Worm (Caenorhabditis elegans) whole organism, L1 larva: ENCODE measurements around the gene F26F2.3.

Experiments
- Y116A8C.19 ChIP-seq: sonication (generic microtip); optimal IDR thresholded peaks from 2 replicates; lab custom pipeline; 2016; ENCODE audit warnings: missing compliant biosample characterization, missing genetic modification characterization, borderline replicate concordance
- alr-1 ChIP-seq: fragments of 200-800 bp; sonication (Bioruptor generic); optimal IDR thresholded peaks from 2 replicates; lab custom pipeline; 2018; ENCODE audit warnings: borderline replicate concordance, mild to moderate bottlenecking, missing genetic modification characterization, missing compliant biosample characterization
- aly-2 ChIP-seq: fragments of 150-350 bp; optimal IDR thresholded peaks from 2 replicates; lab custom pipeline; 2014; ENCODE audit warnings: missing biosample characterization, missing genetic modification characterization
- ama-1 ChIP-seq: fragments of 150-350 bp; optimal IDR thresholded peaks from 2 replicates; lab custom pipeline; 2014
- ceh-63 ChIP-seq: fragments of 200-800 bp; sonication (Bioruptor generic); optimal IDR thresholded peaks from 2 replicates; lab custom pipeline; 2018; ENCODE audit warnings: mild to moderate bottlenecking, missing genetic modification characterization, missing compliant biosample characterization
- ceh-8 ChIP-seq: fragments of 200-800 bp; sonication (Bioruptor generic); optimal IDR thresholded peaks from 2 replicates; lab custom pipeline; 2018; ENCODE audit warnings: mild to moderate bottlenecking, missing genetic modification characterization, moderate library complexity, missing compliant biosample characterization
- ceh-82 ChIP-seq, 3 experiments: fragments of 150-350 bp in 1 of 3; sonication (generic microtip) in 2 of 3; optimal IDR thresholded peaks; 2 replicates each; lab custom pipeline; 2014 to 2017; ENCODE audit warnings: missing biosample characterization in 3 of 3, missing genetic modification characterization in 3 of 3
- ces-1 ChIP-seq: fragments of 150-350 bp; optimal IDR thresholded peaks from 2 replicates; lab custom pipeline; 2014; ENCODE audit warnings: missing biosample characterization, missing genetic modification reagents, missing genetic modification characterization
- dpl-1 ChIP-seq, 3 experiments: fragments of 150-350 bp in 2 of 3; sonication (generic microtip) in 1 of 3; optimal IDR thresholded peaks; 2 replicates each; lab custom pipeline; 2014 to 2017; ENCODE audit warnings: missing biosample characterization in 3 of 3, missing genetic modification characterization in 3 of 3, missing genetic modification reagents in 3 of 3
- dsc-1 ChIP-seq: sonication (generic microtip); optimal IDR thresholded peaks from 2 replicates; lab custom pipeline; 2016; ENCODE audit warnings: mild to moderate bottlenecking, missing genetic modification characterization, missing compliant biosample characterization
- efl-3 ChIP-seq: fragments of 200-800 bp; sonication (Bioruptor generic); optimal IDR thresholded peaks from 2 replicates; lab custom pipeline; 2018; ENCODE audit warnings: mild to moderate bottlenecking, missing genetic modification characterization, missing compliant biosample characterization
- egl-27 ChIP-seq, 2 experiments: fragments of 150-350 bp in 1 of 2; sonication (generic microtip); optimal IDR thresholded peaks; 3 replicates each; lab custom pipeline; 2017 to 2018; ENCODE audit warnings: missing biosample characterization in 2 of 2, missing genetic modification characterization in 2 of 2, missing genetic modification reagents in 2 of 2
- elt-2 ChIP-seq: sonication (generic microtip); optimal IDR thresholded peaks from 2 replicates; lab custom pipeline; 2016; ENCODE audit warnings: missing genetic modification characterization, mild to moderate bottlenecking, inconsistent platforms, missing compliant biosample characterization, missing genetic modification reagents
- fos-1 ChIP-seq: fragments of 150-350 bp; optimal IDR thresholded peaks from 2 replicates; lab custom pipeline; 2014; ENCODE audit warnings: missing biosample characterization, missing genetic modification characterization
- hlh-17 ChIP-seq: fragments of 200-800 bp; sonication (Bioruptor generic); optimal IDR thresholded peaks from 2 replicates; lab custom pipeline; 2018; ENCODE audit warnings: missing genetic modification characterization, mild to moderate bottlenecking, missing compliant biosample characterization, moderate library complexity, borderline replicate concordance
- hpl-2 ChIP-seq: fragments of 150-350 bp; optimal IDR thresholded peaks from 2 replicates; lab custom pipeline; 2014; ENCODE audit warnings: missing biosample characterization, missing genetic modification reagents, missing genetic modification characterization
- isw-1 ChIP-seq: fragments of 200-800 bp; sonication (Bioruptor generic); IDR thresholded peaks from 2 replicates; pipeline ENCODE4 v1.3.6; 2022; ENCODE audit warnings: missing genetic modification characterization, missing compliant biosample characterization
- lin-14 ChIP-seq: fragments of 200-800 bp; sonication (Bioruptor generic); optimal IDR thresholded peaks from 2 replicates; lab custom pipeline; 2018; ENCODE audit warnings: mild to moderate bottlenecking, missing genetic modification characterization, moderate library complexity, missing compliant biosample characterization
- lsy-2 ChIP-seq, 2 experiments: fragments of 150-350 bp; optimal IDR thresholded peaks; 2 replicates each; lab custom pipeline; 2014; ENCODE audit warnings: missing biosample characterization in 2 of 2, missing genetic modification characterization in 2 of 2
- mab-9 ChIP-seq: fragments of 200-800 bp; sonication (Bioruptor generic); IDR thresholded peaks from 2 replicates; pipeline ENCODE4 v1.3.6; 2022; ENCODE audit warnings: missing genetic modification reagents, missing genetic modification characterization, missing compliant biosample characterization
- mef-2 ChIP-seq: fragments of 150-350 bp; optimal IDR thresholded peaks from 2 replicates; lab custom pipeline; 2014; ENCODE audit warnings: missing biosample characterization, missing genetic modification characterization
- nhr-19 ChIP-seq: fragments of 200-800 bp; sonication (Bioruptor generic); conservative IDR thresholded peaks from 2 replicates; pipeline ENCODE4 v1.3.6; 2022; ENCODE audit warnings: missing genetic modification characterization, missing compliant biosample characterization
- nhr-237 ChIP-seq: fragments of 150-350 bp; optimal IDR thresholded peaks from 2 replicates; lab custom pipeline; 2014; ENCODE audit warnings: missing biosample characterization, missing genetic modification characterization
- nhr-28 ChIP-seq: fragments of 150-350 bp; optimal IDR thresholded peaks from 2 replicates; lab custom pipeline; 2014; ENCODE audit warnings: missing biosample characterization, missing genetic modification characterization
- nhr-84 ChIP-seq: sonication (generic microtip); optimal IDR thresholded peaks from 2 replicates; lab custom pipeline; 2017; ENCODE audit warnings: missing biosample characterization, missing genetic modification characterization
- pag-3 ChIP-seq: sonication (generic microtip); optimal IDR thresholded peaks from 2 replicates; lab custom pipeline; 2017; ENCODE audit warnings: missing genetic modification characterization, mild to moderate bottlenecking, missing compliant biosample characterization, antibody characterized with exemption, borderline replicate concordance; ENCODE audit not compliant: insufficient read depth
- rnt-1 ChIP-seq: sonication (generic microtip); optimal IDR thresholded peaks from 2 replicates; lab custom pipeline; 2016; ENCODE audit warnings: mild to moderate bottlenecking, missing genetic modification characterization, moderate library complexity, missing compliant biosample characterization
- skn-1 ChIP-seq: fragments of 150-350 bp; optimal IDR thresholded peaks from 2 replicates; lab custom pipeline; 2014; ENCODE audit warnings: missing biosample characterization, missing genetic modification characterization
- sptf-1 ChIP-seq: fragments of 150-350 bp; optimal IDR thresholded peaks from 2 replicates; lab custom pipeline; 2014; ENCODE audit warnings: missing biosample characterization, missing genetic modification characterization
- sup-37 ChIP-seq: fragments of 200-800 bp; sonication (Bioruptor generic); optimal IDR thresholded peaks from 2 replicates; lab custom pipeline; 2018; ENCODE audit warnings: mild to moderate bottlenecking, missing genetic modification characterization, missing compliant biosample characterization
- swsn-7 ChIP-seq: sonication (generic microtip); optimal IDR thresholded peaks from 2 replicates; lab custom pipeline; 2016; ENCODE audit warnings: missing genetic modification characterization, missing compliant biosample characterization
- zag-1 ChIP-seq: fragments of 150-350 bp; optimal IDR thresholded peaks from 2 replicates; lab custom pipeline; 2014; ENCODE audit warnings: missing biosample characterization, missing genetic modification characterization
- zip-4 ChIP-seq: fragments of 200-800 bp; sonication (Bioruptor generic); optimal IDR thresholded peaks from 2 replicates; lab custom pipeline; 2018; ENCODE audit warnings: mild to moderate bottlenecking, missing genetic modification characterization, moderate library complexity, missing compliant biosample characterization
- ztf-11 ChIP-seq, 2 experiments: sonication (generic microtip); optimal IDR thresholded peaks; 2 replicates each; lab custom pipeline; 2016 to 2017; ENCODE audit warnings: missing genetic modification characterization in 2 of 2, missing biosample characterization in 1 of 2, missing compliant biosample characterization in 1 of 2

Gene F26F2.3

DNA sequence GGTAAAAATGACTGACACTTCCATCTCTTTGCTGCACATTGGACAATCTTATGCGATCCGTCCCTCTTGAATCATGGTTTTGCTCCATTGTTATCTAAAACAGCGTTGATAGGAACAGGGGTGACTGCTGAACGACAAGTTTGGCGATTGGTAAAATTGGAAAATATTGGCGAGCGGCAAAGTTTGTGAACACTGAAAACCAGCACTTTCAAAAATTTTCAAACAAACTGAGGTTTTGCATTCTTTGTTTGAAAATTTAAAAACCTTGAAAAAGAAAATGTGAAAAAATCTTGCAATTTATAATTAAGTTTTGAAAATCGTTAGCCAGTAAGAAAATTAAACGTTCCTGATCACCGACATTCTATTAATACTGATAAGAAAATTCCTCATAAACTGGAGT is at the start of gene F26F2.3:
Gene F26F2.3 (minus strand): TSS at position 101 of the 400 bp plus-strand sequence.
- no peak for TF ChIP-seq hlh-17
- no peak for TF ChIP-seq swsn-7
- TF ChIP-seq ama-1 = no peak
- TF ChIP-seq dpl-1 (GFP tag; optimal IDR thresholded peaks at IDR 0.05; lab: Kevin White, UChicago) = no peak
- no peak for TF ChIP-seq isw-1
- TF ChIP-seq nhr-19 (GFP tag; lab: Robert Waterston, UW) = no peak
- no peak for TF ChIP-seq nhr-28 (tag; lab: Kevin White, UChicago)
- TF ChIP-seq nhr-84 (tag; lab: Kevin White, UChicago) = no peak
- TF ChIP-seq egl-27 (tag; optimal IDR thresholded peaks at IDR 0.05; lab: Kevin White, UChicago) = no peak
- TF ChIP-seq Y116A8C.19 (tag; lab: Kevin White, UChicago) = no peak
- no peak for TF ChIP-seq mab-9 (GFP tag; lab: Robert Waterston, UW)
- no peak for TF ChIP-seq lsy-2 (tag; optimal IDR thresholded peaks at IDR 0.05; lab: Kevin White, UChicago)

DNA sequence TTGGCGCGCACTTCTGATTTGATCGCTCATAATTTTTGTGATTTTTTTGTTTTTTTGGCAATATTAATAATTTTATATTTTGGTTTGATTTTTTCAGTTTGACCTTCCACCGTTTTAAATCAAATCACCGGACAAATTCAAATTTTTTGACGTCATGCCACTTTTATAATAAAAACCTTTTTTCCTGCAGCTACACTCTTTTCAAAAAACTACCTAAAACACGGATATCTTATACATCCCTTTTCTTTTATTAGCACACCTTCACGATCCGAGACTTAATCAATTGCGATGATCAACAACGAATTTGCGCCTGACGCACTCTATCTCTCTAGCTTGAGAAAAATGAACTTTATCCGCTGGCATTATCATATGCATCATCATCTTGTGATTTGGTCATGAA is 43.1 kb upstream of the F26F2.3 start, which contains the start of gene grd-2:
Gene grd-2 (plus strand): TSS at position 301 of the 400 bp plus-strand sequence.
- TF ChIP-seq aly-2 (no peak), ces-1 (GFP tag; lab: Kevin White, UChicago) (no peak), nhr-237 (tag; lab: Kevin White, UChicago) (no peak), mef-2 (tag; lab: Kevin White, UChicago) (no peak), ceh-63 (GFP tag; lab: Kevin White, UChicago) (no peak), Y116A8C.19 (tag; lab: Kevin White, UChicago) (no peak), efl-3 (GFP tag; lab: Kevin White, UChicago) (no peak), sptf-1 (tag; lab: Kevin White, UChicago) (no peak), nhr-84 (tag; lab: Kevin White, UChicago) (no peak), lin-14 (GFP tag; lab: Kevin White, UChicago) (no peak), ceh-82 (tag; optimal IDR thresholded peaks at IDR 0.05; lab: Kevin White, UChicago) (no peak), ceh-8 (no peak)

DNA sequence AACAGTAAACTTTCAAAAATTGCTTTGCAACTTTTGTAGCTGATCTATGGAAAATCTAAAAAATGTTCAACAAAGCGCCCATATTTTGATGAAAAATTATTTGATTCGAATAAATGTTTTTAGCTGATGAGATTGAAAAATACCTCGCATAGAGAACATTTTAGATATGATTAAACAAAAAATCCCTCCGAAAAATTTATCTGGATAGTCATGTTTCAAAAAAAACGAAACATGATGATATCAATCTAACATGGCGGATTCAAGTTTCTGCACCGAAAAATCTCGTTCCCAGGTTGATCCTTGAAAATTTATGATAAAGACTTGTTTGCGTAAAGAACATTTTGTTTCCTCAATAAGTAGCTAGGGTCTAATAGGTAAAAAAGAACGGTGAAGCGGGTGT is 42.3 kb upstream of the F26F2.3 start, which contains the start of gene ttr-12:
Gene ttr-12 (minus strand): TSS at position 101 of the 400 bp plus-strand sequence.
- TF ChIP-seq ceh-63 (GFP tag; lab: Kevin White, UChicago) = no peak
- TF ChIP-seq elt-2 (tag; lab: Kevin White, UChicago) = no peak
- no peak for TF ChIP-seq pag-3 (tag; lab: Kevin White, UChicago)
- no peak for TF ChIP-seq rnt-1 (tag; lab: Kevin White, UChicago)
- no peak for TF ChIP-seq ztf-11 (tag; optimal IDR thresholded peaks at IDR 0.05; lab: Kevin White, UChicago)
- no peak for TF ChIP-seq alr-1 (tag; lab: Kevin White, UChicago)
- no peak for TF ChIP-seq sup-37 (GFP tag; lab: Kevin White, UChicago)
- TF ChIP-seq fos-1 = no peak
- no peak for TF ChIP-seq zip-4
- no peak for TF ChIP-seq skn-1 (tag; lab: Kevin White, UChicago)
- TF ChIP-seq hpl-2 (GFP tag; lab: Kevin White, UChicago) = no peak
- TF ChIP-seq zag-1 (tag; lab: Kevin White, UChicago) = no peak

DNA sequence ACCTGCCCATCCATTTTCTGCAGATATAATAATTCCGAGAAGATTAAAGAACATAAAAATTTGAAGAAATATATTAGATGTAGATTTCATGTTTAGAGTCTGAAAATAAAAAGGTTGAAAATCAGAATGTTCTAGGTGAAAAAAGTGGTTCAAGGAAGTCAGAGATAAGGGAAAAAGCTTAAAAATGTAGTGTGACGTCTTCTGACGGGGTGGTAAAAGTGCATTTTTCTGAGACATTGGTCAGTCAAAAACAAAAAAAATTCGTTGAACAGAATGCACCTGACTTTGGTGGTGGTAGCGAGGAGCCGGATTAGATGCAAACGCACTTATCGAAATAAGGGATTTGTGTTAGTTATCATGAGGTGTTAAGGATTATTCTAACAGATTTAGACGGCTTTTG is 40.3 kb upstream of the F26F2.3 start, which contains the start of gene F46B3.23:
Gene F46B3.23 (minus strand): TSS at position 101 of the 400 bp plus-strand sequence.
- TF ChIP-seq mab-9 (GFP tag; lab: Robert Waterston, UW) = no peak
- peak; percentile 65 for TF ChIP-seq dsc-1 (tag; lab: Kevin White, UChicago)
